Fruit fly (Drosophila melanogaster): Measurements from ENCODE around the gene CG14710.

CG14710 gene

DNA sequence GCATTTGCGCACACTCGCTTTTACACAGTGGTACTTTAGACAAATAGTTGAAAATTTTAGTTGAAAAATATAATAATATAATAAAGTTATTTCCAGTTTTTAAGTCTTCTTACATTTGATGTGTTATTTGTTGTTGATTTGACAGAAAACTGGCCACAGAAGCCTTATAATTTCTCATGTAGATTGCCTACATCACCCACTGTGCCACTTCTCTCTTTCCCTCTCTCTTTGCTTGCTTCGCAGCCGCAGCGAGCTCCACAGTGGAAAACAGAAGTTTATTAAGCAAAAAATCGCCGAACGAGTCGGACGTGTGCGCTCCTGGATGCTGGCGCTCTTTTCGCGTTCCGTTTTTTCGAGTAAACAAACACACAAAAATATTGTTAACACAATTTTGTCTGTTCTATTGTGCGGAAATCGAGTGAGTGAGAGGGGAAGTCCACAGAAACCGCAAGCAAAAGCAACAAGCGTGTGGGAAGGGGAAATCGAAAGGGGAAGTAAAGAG, 36.0 kb downstream of the CG14710 start, which contains the start of gene CG42327 (continued):
- TF ChIP-seq CG4328 (GFP tag; optimal IDR thresholded peaks at IDR 0.05), result peak; percentile 73
- TF ChIP-seq CG17385 (GFP tag; optimal IDR thresholded peaks at IDR 0.05), result peak; percentile 91
- TF ChIP-seq CG4282 (GFP tag; optimal IDR thresholded peaks at IDR 0.05), result peak; percentile 79
- TF ChIP-seq tin (GFP tag; optimal IDR thresholded peaks at IDR 0.05), result peak; percentile 94
- TF ChIP-seq da (GFP tag; optimal IDR thresholded peaks at IDR 0.05), result peak; percentile 10
- TF ChIP-seq cad (GFP tag; optimal IDR thresholded peaks at IDR 0.05), result no peak
- no peak for TF ChIP-seq hkb (optimal IDR thresholded peaks at IDR 0.05)
- peak; percentile 98 for TF ChIP-seq hkb (GFP tag; IDR thresholded peaks at IDR 0.05)
- TF ChIP-seq CG13296 (GFP tag; optimal IDR thresholded peaks at IDR 0.05), result peak; percentile 87
- TF ChIP-seq CG17328 (GFP tag; IDR thresholded peaks at IDR 0.05), result peak; percentile 98
- peak; percentile 97 for TF ChIP-seq CG18262 (tag; optimal IDR thresholded peaks at IDR 0.05)
- TF ChIP-seq seq (GFP tag; IDR thresholded peaks at IDR 0.05), result peak; percentile 96
- peak; percentile 93 for TF ChIP-seq lbe (GFP tag; optimal IDR thresholded peaks at IDR 0.05)
- peak; percentile 86 for TF ChIP-seq MTF-1 (GFP tag; optimal IDR thresholded peaks at IDR 0.05; ENCODE audit: borderline replicate concordance)
- peak; percentile 86; the same call in 2 of the 3 replicates for TF ChIP-seq C15 (GFP tag; IDR thresholded peaks at IDR 0.05)
- TF ChIP-seq ham (GFP tag; IDR thresholded peaks at IDR 0.05), result 0 out of 2 replicates have a peak, but pooled peaks have one; percentile 54
- peak; percentile 85 for TF ChIP-seq CG8359 (GFP tag; optimal IDR thresholded peaks at IDR 0.05; ENCODE audit: borderline replicate concordance)
- TF ChIP-seq slbo (GFP tag; IDR thresholded peaks at IDR 0.05), result peak; percentile 90
- TF ChIP-seq gce (GFP tag; IDR thresholded peaks at IDR 0.05), result peak; percentile 91
- no peak for TF ChIP-seq sc (optimal IDR thresholded peaks at IDR 0.05)
- peak; percentile 95 for TF ChIP-seq sc (GFP tag; optimal IDR thresholded peaks at IDR 0.05)
- peak; percentile 84 for TF ChIP-seq CG1603 (tag; optimal IDR thresholded peaks at IDR 0.05)
- peak; percentile 77 for TF ChIP-seq CG34376 (GFP tag; optimal IDR thresholded peaks at IDR 0.05)
- peak; percentile 59 for TF ChIP-seq CG9817 (tag; optimal IDR thresholded peaks at IDR 0.05)
- no peak for TF ChIP-seq yki (optimal IDR thresholded peaks at IDR 0.05)
- peak; percentile 79 for TF ChIP-seq CG12104 (GFP tag; optimal IDR thresholded peaks at IDR 0.05)
- peak; percentile 98 for TF ChIP-seq CG5953 (GFP tag; IDR thresholded peaks at IDR 0.05)
- TF ChIP-seq CG15696 (tag; optimal IDR thresholded peaks at IDR 0.05), result peak; percentile 82
- TF ChIP-seq CG9797 (GFP tag; optimal IDR thresholded peaks at IDR 0.05), result peak; percentile 31
- no peak for TF ChIP-seq hbn (GFP tag; IDR thresholded peaks at IDR 0.05; ENCODE audit: partially characterized antibody)
- TF ChIP-seq CG8944 (GFP tag; optimal IDR thresholded peaks at IDR 0.05), result peak; percentile 81
- peak; percentile 48 for TF ChIP-seq CG3838 (GFP tag; optimal IDR thresholded peaks at IDR 0.05)
- peak; percentile 73 to 89 for TF ChIP-seq chif (GFP tag; optimal IDR thresholded peaks at IDR 0.05)
- TF ChIP-seq CG10274 (GFP tag; optimal IDR thresholded peaks at IDR 0.05), result peak; percentile 70
- peak; percentile 96 for TF ChIP-seq Xbp1 (GFP tag; optimal IDR thresholded peaks at IDR 0.05)
- peak; percentile 50 for TF ChIP-seq Bgb (GFP tag; IDR thresholded peaks at IDR 0.05; ENCODE audit: partially characterized antibody)
- TF ChIP-seq CG4820 (GFP tag; optimal IDR thresholded peaks at IDR 0.05), result peak; percentile 92
- TF ChIP-seq Atf3 (GFP tag; optimal IDR thresholded peaks at IDR 0.05), result peak; percentile 76
- no peak for TF ChIP-seq pita (GFP tag; optimal IDR thresholded peaks at IDR 0.05)
- peak; percentile 96 for TF ChIP-seq Nf-YA (GFP tag; IDR thresholded peaks at IDR 0.05)
- peak; percentile 88 for TF ChIP-seq CG6854 (GFP tag; optimal IDR thresholded peaks at IDR 0.05)
- peak; percentile 69 for TF ChIP-seq gro (GFP tag; optimal IDR thresholded peaks at IDR 0.05)
- TF ChIP-seq sd (tag; optimal IDR thresholded peaks at IDR 0.05), result peak; percentile 73
- TF ChIP-seq CG17359 (tag; optimal IDR thresholded peaks at IDR 0.05), result peak; percentile 96
- peak; percentile 98 for TF ChIP-seq zfh1 (GFP tag; IDR thresholded peaks at IDR 0.05)
- TF ChIP-seq hth (optimal IDR thresholded peaks at IDR 0.05), result no peak
- peak in 1 of 2 experiments; percentile 80 for TF ChIP-seq eve (GFP tag; optimal IDR thresholded peaks at IDR 0.05)
- peak; percentile 97 for TF ChIP-seq CG8388 (GFP tag; optimal IDR thresholded peaks at IDR 0.05)
- TF ChIP-seq CG7786 (GFP tag; optimal IDR thresholded peaks at IDR 0.05), result peak; percentile 63
- peak; percentile 89 for TF ChIP-seq caup (GFP tag; optimal IDR thresholded peaks at IDR 0.05; ENCODE audit: severe bottlenecking)
- peak; percentile 92 for TF ChIP-seq CG11093 (GFP tag; IDR thresholded peaks at IDR 0.05)
- TF ChIP-seq CG10654 (GFP tag; optimal IDR thresholded peaks at IDR 0.05), result peak; percentile 90
